Worm (Caenorhabditis elegans) whole organism, L4 larva: ENCODE data around the gene npax-3.

Experiments
- D1046.2 ChIP-seq: fragments of 200-800 bp; sonication (Bioruptor generic); IDR thresholded peaks from 2 replicates; pipeline ENCODE4 v1.3.6; 2022; ENCODE audit warnings: missing genetic modification characterization, missing compliant biosample characterization
- F49E8.2 ChIP-seq: sonication (generic microtip); optimal IDR thresholded peaks from 2 replicates; lab custom pipeline; 2016; ENCODE audit warnings: missing compliant biosample characterization, mild to moderate bottlenecking, missing genetic modification characterization, borderline replicate concordance
- R02D3.7 ChIP-seq: fragments of 150-350 bp; sonication (generic microtip); optimal IDR thresholded peaks from 3 replicates; lab custom pipeline; 2014; ENCODE audit warnings: missing biosample characterization, missing genetic modification characterization
- Y5F2A.4 ChIP-seq: fragments of 200-800 bp; sonication (Bioruptor generic); optimal IDR thresholded peaks from 2 replicates; lab custom pipeline; 2018; ENCODE audit warnings: mild to moderate bottlenecking, missing genetic modification characterization, missing compliant biosample characterization
- aha-1 ChIP-seq: fragments of 150-350 bp; peaks from one replicate; lab custom pipeline; 2014; ENCODE audit warnings: missing biosample characterization, missing genetic modification characterization
- aly-2 ChIP-seq: sonication (generic microtip); optimal IDR thresholded peaks from 2 replicates; lab custom pipeline; 2018; ENCODE audit warnings: missing biosample characterization, missing genetic modification characterization
- ama-1 ChIP-seq: fragments of 150-350 bp; optimal IDR thresholded peaks from 2 replicates; lab custom pipeline; 2014; ENCODE audit warnings: inconsistent platforms, mixed read lengths
- ces-1 ChIP-seq: fragments of 150-350 bp; sonication (generic microtip); optimal IDR thresholded peaks from 4 replicates; lab custom pipeline; 2014; ENCODE audit warnings: missing biosample characterization, missing genetic modification reagents, missing genetic modification characterization
- daf-16 ChIP-seq, 3 experiments: sonication (generic microtip); optimal IDR thresholded peaks; 2 replicates each; lab custom pipeline; 2016 to 2017; ENCODE audit warnings: missing genetic modification characterization in 3 of 3, missing genetic modification reagents in 3 of 3, mild to moderate bottlenecking in 2 of 3, missing compliant biosample characterization in 2 of 3, missing biosample characterization in 1 of 3, moderate library complexity in 1 of 3
- daf-8 ChIP-seq: fragments of 200-800 bp; sonication (Bioruptor generic); IDR thresholded peaks from 2 replicates; pipeline ENCODE4 v1.3.6; 2022; ENCODE audit warnings: missing genetic modification characterization, missing compliant biosample characterization
- dmd-6 ChIP-seq: fragments of 200-800 bp; sonication (Bioruptor generic); IDR thresholded peaks from 2 replicates; pipeline ENCODE4 v1.3.6; 2022; ENCODE audit warnings: missing genetic modification reagents, missing genetic modification characterization, missing compliant biosample characterization
- dmd-9 ChIP-seq: fragments of 200-800 bp; sonication (Bioruptor generic); IDR thresholded peaks from 2 replicates; pipeline ENCODE4 v1.3.6; 2022; ENCODE audit warnings: missing genetic modification reagents, missing genetic modification characterization, missing compliant biosample characterization
- dpl-1 ChIP-seq: fragments of 150-350 bp; optimal IDR thresholded peaks from 2 replicates; lab custom pipeline; 2014; ENCODE audit warnings: missing biosample characterization, missing genetic modification reagents, missing genetic modification characterization
- duxl-1 ChIP-seq: sonication (generic microtip); optimal IDR thresholded peaks from 2 replicates; lab custom pipeline; 2016; ENCODE audit warnings: mild to moderate bottlenecking, missing genetic modification characterization, moderate library complexity, missing compliant biosample characterization; ENCODE audit not compliant: poor library complexity
- dve-1 ChIP-seq: sonication (generic microtip); optimal IDR thresholded peaks from 2 replicates; lab custom pipeline; 2017; ENCODE audit warnings: antibody characterized with exemption, mild to moderate bottlenecking, missing genetic modification characterization, missing compliant biosample characterization; ENCODE audit not compliant: insufficient read depth
- fkh-10 ChIP-seq: fragments of 150-350 bp; optimal IDR thresholded peaks from 2 replicates; lab custom pipeline; 2014; ENCODE audit warnings: missing biosample characterization, missing genetic modification reagents, missing genetic modification characterization
- hlh-11 ChIP-seq: fragments of 200-800 bp; sonication (Bioruptor generic); optimal IDR thresholded peaks from 2 replicates; lab custom pipeline; 2018; ENCODE audit warnings: mild to moderate bottlenecking, missing genetic modification characterization, missing compliant biosample characterization
- hlh-30 ChIP-seq: sonication (generic microtip); optimal IDR thresholded peaks from 2 replicates; lab custom pipeline; 2017; ENCODE audit warnings: antibody characterized with exemption, mild to moderate bottlenecking, missing genetic modification characterization, missing compliant biosample characterization; ENCODE audit not compliant: insufficient read depth
- hmg-1.1 ChIP-seq: fragments of 200-800 bp; sonication (Bioruptor generic); IDR thresholded peaks from 2 replicates; pipeline ENCODE4 v1.3.6; 2022; ENCODE audit warnings: missing genetic modification reagents, missing genetic modification characterization, missing compliant biosample characterization
- lin-13 ChIP-seq: fragments of 150-350 bp; optimal IDR thresholded peaks from 2 replicates; lab custom pipeline; 2014; ENCODE audit warnings: missing biosample characterization, missing genetic modification reagents, missing genetic modification characterization
- lin-38 ChIP-seq: fragments of 200-800 bp; sonication (Bioruptor generic); IDR thresholded peaks from 2 replicates; pipeline ENCODE4 v1.3.6; 2022; ENCODE audit warnings: missing genetic modification reagents, missing genetic modification characterization, missing compliant biosample characterization
- lin-39 ChIP-seq: fragments of 150-350 bp; optimal IDR thresholded peaks from 2 replicates; lab custom pipeline; 2014; ENCODE audit warnings: missing biosample characterization, missing genetic modification reagents, missing genetic modification characterization
- lsy-2 ChIP-seq, 2 experiments: fragments of 150-350 bp in 1 of 2; sonication (generic microtip) in 1 of 2; optimal IDR thresholded peaks; 2 replicates each; lab custom pipeline; 2014 to 2017; ENCODE audit warnings: missing biosample characterization in 2 of 2, missing genetic modification characterization in 2 of 2
- mdl-1 ChIP-seq, 2 experiments: fragments of 150-350 bp in 1 of 2; sonication (generic microtip) in 1 of 2; optimal IDR thresholded peaks; 2 replicates each; lab custom pipeline; 2014 to 2017; ENCODE audit warnings: missing biosample characterization in 2 of 2, missing genetic modification characterization in 2 of 2
- mep-1 ChIP-seq: fragments of 150-350 bp; sonication (generic microtip); optimal IDR thresholded peaks from 3 replicates; lab custom pipeline; 2014; ENCODE audit warnings: missing biosample characterization, missing genetic modification characterization
- mes-2 ChIP-seq: sonication (generic microtip); optimal IDR thresholded peaks from 2 replicates; lab custom pipeline; 2016; ENCODE audit warnings: missing genotype, mild to moderate bottlenecking, missing genetic modification characterization, missing compliant biosample characterization; ENCODE audit not compliant: poor library complexity, severe bottlenecking
- mxl-3 ChIP-seq: fragments of 200-800 bp; sonication (Bioruptor generic); optimal IDR thresholded peaks from 2 replicates; lab custom pipeline; 2018; ENCODE audit warnings: mild to moderate bottlenecking, missing genetic modification characterization, missing compliant biosample characterization
- nhr-102 ChIP-seq: sonication (generic microtip); optimal IDR thresholded peaks from 2 replicates; lab custom pipeline; 2016; ENCODE audit warnings: mild to moderate bottlenecking, missing genetic modification characterization, moderate library complexity, missing compliant biosample characterization
- nhr-48 ChIP-seq: sonication (generic microtip); optimal IDR thresholded peaks from 2 replicates; lab custom pipeline; 2016; ENCODE audit warnings: mild to moderate bottlenecking, missing genetic modification characterization, missing compliant biosample characterization
- nhr-77 ChIP-seq: fragments of 150-350 bp; optimal IDR thresholded peaks from 2 replicates; lab custom pipeline; 2014; ENCODE audit warnings: missing biosample characterization, missing genetic modification characterization
- rbr-2 ChIP-seq: sonication (generic microtip); optimal IDR thresholded peaks from 2 replicates; lab custom pipeline; 2016; ENCODE audit warnings: missing genotype, missing genetic modification characterization, missing compliant biosample characterization
- skn-1 ChIP-seq: fragments of 150-350 bp; optimal IDR thresholded peaks from 2 replicates; lab custom pipeline; 2014; ENCODE audit warnings: missing biosample characterization, missing genetic modification characterization
- spr-3 ChIP-seq: fragments of 200-800 bp; sonication (Bioruptor generic); optimal IDR thresholded peaks from 2 replicates; lab custom pipeline; 2018; ENCODE audit warnings: mild to moderate bottlenecking, missing genetic modification characterization, missing compliant biosample characterization
- tra-1 ChIP-seq: fragments of 200-800 bp; sonication (Bioruptor generic); IDR thresholded peaks from 2 replicates; pipeline ENCODE4 v1.3.6; 2022; ENCODE audit warnings: missing genetic modification reagents, missing genetic modification characterization, missing compliant biosample characterization
- unc-62 ChIP-seq, 3 experiments: fragments of 150-350 bp in 1 of 3; sonication (generic microtip); optimal IDR thresholded peaks in 2 of 3; peaks in 1 of 3; 1 replicate in 1 of 3; 2 replicates in 2 of 3; lab custom pipeline; 2014 to 2017; ENCODE audit warnings: missing biosample characterization in 3 of 3, missing genetic modification characterization in 3 of 3, missing genetic modification reagents in 3 of 3, missing genotype in 1 of 3
- zip-2 ChIP-seq: fragments of 150-350 bp; optimal IDR thresholded peaks from 2 replicates; lab custom pipeline; 2014; ENCODE audit warnings: missing biosample characterization, missing genetic modification characterization
- ztf-11 ChIP-seq: fragments of 150-350 bp; optimal IDR thresholded peaks from 2 replicates; lab custom pipeline; 2014; ENCODE audit warnings: missing biosample characterization, missing genetic modification characterization
- ztf-7 ChIP-seq: fragments of 150-350 bp; optimal IDR thresholded peaks from 2 replicates; lab custom pipeline; 2014; ENCODE audit warnings: missing biosample characterization, missing genetic modification characterization

The npax-3 gene

DNA sequence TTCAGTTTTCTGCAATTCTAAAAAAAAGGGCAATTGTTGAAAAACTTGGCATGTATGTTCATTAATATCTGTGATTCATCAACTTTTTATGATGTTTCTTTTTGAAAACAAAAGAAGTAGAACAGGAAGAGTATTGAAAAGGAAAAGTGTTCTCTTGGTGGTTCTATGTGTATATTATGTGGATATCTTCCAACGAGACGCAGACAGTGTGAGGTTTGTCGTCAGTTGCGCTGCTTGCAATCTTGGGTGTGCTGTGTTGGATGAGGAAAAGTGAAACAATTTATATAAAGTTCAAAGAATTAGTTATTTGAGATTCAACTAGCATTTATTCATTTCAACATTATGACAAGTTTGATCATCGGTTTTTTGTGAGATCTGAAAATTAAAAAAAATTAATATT is 24.5 kb upstream of the npax-3 start (continued):
- TF ChIP-seq rbr-2, result no peak
- TF ChIP-seq ces-1 (GFP tag; lab: Kevin White, UChicago), result no peak
- TF ChIP-seq lin-39, result no peak
- no peak for TF ChIP-seq R02D3.7 (tag; lab: Kevin White, UChicago)
- TF ChIP-seq fkh-10, result no peak
- TF ChIP-seq daf-8 (GFP tag; lab: Robert Waterston, UW), result no peak
- TF ChIP-seq nhr-102 (tag; lab: Kevin White, UChicago), result no peak
- no peak for TF ChIP-seq spr-3 (GFP tag; lab: Kevin White, UChicago)
- no peak for TF ChIP-seq nhr-48 (tag; lab: Kevin White, UChicago)
- no peak for TF ChIP-seq ztf-7 (tag; lab: Kevin White, UChicago)
- no peak for TF ChIP-seq Y5F2A.4 (GFP tag; lab: Kevin White, UChicago)
- no peak for TF ChIP-seq aly-2
- no peak for TF ChIP-seq aha-1 (tag; lab: Kevin White, UChicago)

DNA sequence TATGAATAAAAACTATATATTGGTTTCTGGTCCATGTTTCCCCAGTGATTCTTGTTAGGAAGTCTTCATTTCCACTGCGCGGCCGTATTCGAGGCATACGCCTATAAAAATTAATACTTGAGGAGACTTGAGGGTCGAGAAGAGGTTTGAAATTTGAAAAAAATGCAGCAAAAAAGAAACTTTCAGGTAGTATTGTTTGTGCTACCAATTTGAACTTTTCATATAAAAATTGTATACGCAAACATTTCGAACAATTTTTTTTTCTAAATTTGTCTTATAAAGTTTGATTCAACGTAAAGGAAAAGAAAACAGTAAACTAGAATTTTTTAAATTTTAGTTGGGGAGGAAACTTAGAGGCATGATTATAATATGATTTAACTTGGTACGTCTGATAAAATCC is 23.9 kb upstream of the npax-3 start, which contains the start of gene T11G6.4:
T11G6.4 (minus strand) TSS at position 101 of the 400 bp plus-strand sequence.
- TF ChIP-seq aha-1 (tag; lab: Kevin White, UChicago), result peak; percentile 70
- no peak for TF ChIP-seq F49E8.2 (tag; lab: Kevin White, UChicago)
- no peak for TF ChIP-seq dmd-9 (GFP tag; lab: Robert Waterston, UW)

ce11 chrIV:10851136-10851535 is 23.2 kb upstream of the npax-3 start:
- TF ChIP-seq ztf-7 (tag; lab: Kevin White, UChicago) (no peak), duxl-1 (tag; lab: Kevin White, UChicago) (no peak), R02D3.7 (tag; lab: Kevin White, UChicago) (no peak), unc-62 (GFP tag; optimal IDR thresholded peaks at IDR 0.05 in 1 of 2; lab: Kevin White, UChicago) (peak in 1 of 2 experiments; percentile 50), unc-62 (tag; optimal IDR thresholded peaks at IDR 0.05; lab: Kevin White, UChicago) (no peak), zip-2 (tag; lab: Kevin White, UChicago) (no peak)

DNA sequence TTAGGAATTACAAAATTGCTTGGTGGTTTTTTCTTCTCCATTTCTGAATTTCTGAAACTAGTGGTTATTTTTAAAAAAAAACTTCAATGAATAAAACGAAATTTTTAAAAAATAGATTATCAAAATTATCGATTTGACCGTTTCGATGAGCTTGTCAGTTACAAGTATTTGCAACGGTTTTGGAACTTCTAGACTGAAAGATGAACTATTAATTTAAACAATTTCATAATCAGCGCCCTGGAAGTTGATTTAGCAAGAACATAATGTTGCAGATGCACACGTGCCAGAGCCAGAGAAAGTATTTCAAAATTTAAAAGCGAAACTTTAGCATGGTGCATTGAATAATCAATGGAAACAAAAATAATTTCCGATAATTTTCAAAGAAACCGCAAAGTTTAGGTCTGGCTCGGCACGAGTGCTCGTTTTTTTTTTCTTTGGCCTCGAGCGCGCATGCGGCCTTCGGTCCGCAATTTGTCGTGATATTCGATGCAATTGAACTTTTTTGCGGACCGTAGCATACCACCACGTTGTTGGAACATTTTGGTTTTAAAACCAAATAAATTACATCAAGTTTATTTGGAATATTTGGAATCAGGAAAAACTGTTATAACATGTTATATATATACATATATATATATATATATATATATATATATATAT is 14.9 kb upstream of the npax-3 start, which contains the start of gene T11G6.5:
T11G6.5 (minus strand) TSS at position 51 of the 660 bp plus-strand sequence.
- TF ChIP-seq mes-2 (tag; lab: Kevin White, UChicago), result peak; percentile 58
- peak; percentile 35 for TF ChIP-seq mep-1
- TF ChIP-seq D1046.2 (GFP tag; lab: Robert Waterston, UW), result no peak
- TF ChIP-seq daf-16 (GFP tag; optimal IDR thresholded peaks at IDR 0.05; lab: Kevin White, UChicago), result no peak
- TF ChIP-seq daf-16 (tag; optimal IDR thresholded peaks at IDR 0.05; lab: Kevin White, UChicago), result peak; percentile 7
- no peak for TF ChIP-seq nhr-77
- TF ChIP-seq F49E8.2 (tag; lab: Kevin White, UChicago), result no peak
- TF ChIP-seq ztf-11 (tag; lab: Kevin White, UChicago), result no peak
- TF ChIP-seq hlh-11 (tag; lab: Kevin White, UChicago), result peak; percentile 14
- TF ChIP-seq lin-38 (GFP tag; lab: Robert Waterston, UW), result peak; percentile 25; the same call in 1 of the 2 replicates
- TF ChIP-seq mdl-1 (tag; optimal IDR thresholded peaks at IDR 0.05; lab: Kevin White, UChicago), result peak; percentile 24 to 35
- TF ChIP-seq skn-1 (tag; lab: Kevin White, UChicago), result no peak
- no peak for TF ChIP-seq tra-1 (GFP tag; lab: Robert Waterston, UW)
- TF ChIP-seq dpl-1 (GFP tag; lab: Kevin White, UChicago), result peak; percentile 36
- TF ChIP-seq ama-1 (lab: Kevin White, UChicago), result peak; percentile 12
- peak; percentile 89 for TF ChIP-seq hlh-30
- TF ChIP-seq hmg-1.1, result peak; percentile 49
- TF ChIP-seq aha-1 (tag; lab: Kevin White, UChicago), result peak; percentile 89
- TF ChIP-seq lsy-2 (tag; optimal IDR thresholded peaks at IDR 0.05; lab: Kevin White, UChicago), result peak in 1 of 2 experiments; percentile 95
- TF ChIP-seq dve-1 (tag; lab: Kevin White, UChicago), result peak; percentile 26
- peak; percentile 25; the same call in 1 of the 2 replicates for TF ChIP-seq dmd-6 (GFP tag; lab: Robert Waterston, UW)
- peak; percentile 60 for TF ChIP-seq mxl-3
- TF ChIP-seq lin-13, result peak; percentile 4
- TF ChIP-seq, all 104 proteins: peak for 16
